Worm (Caenorhabditis elegans) whole organism, mixed stage, embryonic: Measurements from ENCODE around the gene str-146.

Experiments used
- ceh-83 ChIP-seq: fragments of 200-800 bp; sonication (Bioruptor generic); optimal IDR thresholded peaks from 2 replicates; lab custom pipeline; 2018; ENCODE audit warnings: mild to moderate bottlenecking, missing genetic modification characterization, missing compliant biosample characterization
- ces-1 ChIP-seq: fragments of 150-350 bp; optimal IDR thresholded peaks from 2 replicates; lab custom pipeline; 2014; ENCODE audit warnings: missing biosample characterization, missing genetic modification reagents, missing genetic modification characterization
- drap-1 ChIP-seq: fragments of 200-800 bp; sonication (Bioruptor generic); optimal IDR thresholded peaks from 3 replicates; lab custom pipeline; 2018; ENCODE audit warnings: mild to moderate bottlenecking, missing genetic modification characterization, missing compliant biosample characterization
- lin-13 ChIP-seq: fragments of 150-350 bp; optimal IDR thresholded peaks from 2 replicates; lab custom pipeline; 2014; ENCODE audit warnings: missing biosample characterization, missing genetic modification characterization
- unc-39 ChIP-seq: fragments of 150-350 bp; optimal IDR thresholded peaks from 2 replicates; lab custom pipeline; 2014; ENCODE audit warnings: missing biosample characterization, missing genetic modification characterization
- unc-62 ChIP-seq: fragments of 150-350 bp; optimal IDR thresholded peaks from 2 replicates; lab custom pipeline; 2014; ENCODE audit warnings: missing biosample characterization, missing genetic modification reagents, missing genetic modification characterization
- ztf-11 ChIP-seq: fragments of 150-350 bp; optimal IDR thresholded peaks from 2 replicates; lab custom pipeline; 2014; ENCODE audit warnings: missing biosample characterization, missing genetic modification characterization

DNA sequence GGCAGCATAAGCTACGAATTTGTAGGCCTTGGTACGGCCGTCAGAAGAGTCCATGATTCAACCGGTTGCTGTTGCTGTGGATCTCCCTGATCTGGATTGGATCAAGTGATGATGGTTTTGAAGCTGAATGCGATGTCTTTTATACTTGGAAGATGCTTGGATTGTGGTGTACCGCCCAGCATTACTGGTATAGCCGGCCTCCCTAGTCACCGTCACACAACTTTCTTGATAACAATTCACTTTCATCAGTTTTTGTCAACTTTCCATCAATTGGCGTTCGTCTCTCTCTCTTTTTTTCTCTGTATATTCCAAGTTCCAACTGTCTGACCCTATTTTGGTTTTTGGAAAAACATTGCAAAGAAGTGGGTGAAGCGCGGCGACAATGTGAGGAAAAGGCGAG lies 44.5 kb downstream of the str-146 start, which contains the start of gene col-43:
- TF ChIP-seq ceh-83, result no peak
- no peak for TF ChIP-seq lin-13 (tag; lab: Kevin White, UChicago)
- TF ChIP-seq unc-39 (tag; lab: Kevin White, UChicago), result no peak
- TF ChIP-seq unc-62 (GFP tag; lab: Kevin White, UChicago), result no peak
- TF ChIP-seq ces-1 (GFP tag; lab: Kevin White, UChicago), result no peak
- no peak for TF ChIP-seq drap-1
- TF ChIP-seq ztf-11 (tag; lab: Kevin White, UChicago), result no peak
